Fruit fly (Drosophila melanogaster) whole organism, embryonic: ENCODE results near the gene CG34148.

ENCODE experiments used
- Awh ChIP-seq: fragments of 200-800 bp; sonication (Bioruptor generic); IDR thresholded peaks from 2 replicates; pipeline ENCODE4, ENCODE4 v1.3.6; 2022; ENCODE audit warnings: missing biosample characterization, missing genetic modification characterization
- Bdp1 ChIP-seq: fragments of 200-800 bp; sonication (Bioruptor generic); optimal IDR thresholded peaks from 3 replicates; lab custom pipeline; 2016; ENCODE audit warnings: missing biosample characterization, missing genetic modification characterization
- Bgb ChIP-seq: fragments of 200-800 bp; sonication (Bioruptor generic); IDR thresholded peaks from 2 replicates; pipeline ENCODE4 v1.3.6; 2022; ENCODE audit warnings: missing biosample characterization, missing genetic modification characterization; ENCODE audit not compliant: partially characterized antibody
- Blimp-1 ChIP-seq: fragments of 200-800 bp; sonication (Bioruptor generic); optimal IDR thresholded peaks from 3 replicates; lab custom pipeline; 2018; ENCODE audit warnings: missing biosample characterization, missing genetic modification characterization, mild to moderate bottlenecking, moderate library complexity, missing genetic modification reagents
- CG10431 ChIP-seq: fragments of 200-800 bp; sonication (Bioruptor generic); optimal IDR thresholded peaks from 3 replicates; lab custom pipeline; 2018; ENCODE audit warnings: missing biosample characterization, mild to moderate bottlenecking, missing genetic modification characterization
- CG10543 ChIP-seq: fragments of 200-800 bp; sonication (Bioruptor generic); optimal IDR thresholded peaks from 3 replicates; lab custom pipeline; 2017; ENCODE audit warnings: missing biosample characterization, mild to moderate bottlenecking, missing genetic modification characterization, moderate library complexity
- CG11456 ChIP-seq: fragments of 200-800 bp; sonication (Bioruptor generic); IDR thresholded peaks from 3 replicates; pipeline ENCODE4 v1.3.6; 2022; ENCODE audit warnings: missing biosample characterization, missing genetic modification characterization
- CG12942 ChIP-seq: fragments of 200-800 bp; sonication (Bioruptor generic); optimal IDR thresholded peaks from 3 replicates; lab custom pipeline; 2016; ENCODE audit warnings: missing biosample characterization, missing genetic modification characterization
- CG13624 ChIP-seq: fragments of 200-800 bp; sonication (Bioruptor generic); optimal IDR thresholded peaks from 2 replicates; lab custom pipeline; 2016; ENCODE audit warnings: missing biosample characterization, missing genetic modification characterization
- CG16863 ChIP-seq: fragments of 200-800 bp; sonication (Bioruptor generic); optimal IDR thresholded peaks from 3 replicates; lab custom pipeline; 2016; ENCODE audit warnings: missing biosample characterization, missing genetic modification characterization
- CG2129 ChIP-seq: fragments of 200-800 bp; sonication (Bioruptor generic); IDR thresholded peaks from 2 replicates; pipeline ENCODE4 v1.3.6; 2022; ENCODE audit warnings: missing biosample characterization, missing genetic modification characterization; ENCODE audit not compliant: partially characterized antibody
- CG3065 ChIP-seq: fragments of 200-800 bp; sonication (Bioruptor generic); optimal IDR thresholded peaks from 2 replicates; lab custom pipeline; 2016; ENCODE audit warnings: missing biosample characterization, missing genetic modification characterization
- CG31441 ChIP-seq: fragments of 200-800 bp; sonication (Bioruptor generic); IDR thresholded peaks from 2 replicates; pipeline ENCODE4 v1.3.6; 2022; ENCODE audit warnings: missing biosample characterization, missing genetic modification characterization
- CG4360 ChIP-seq: fragments of 200-800 bp; sonication (Bioruptor generic); IDR thresholded peaks from 2 replicates; pipeline ENCODE4 v1.3.6; 2022; ENCODE audit warnings: missing biosample characterization, missing genetic modification characterization
- CG4424 ChIP-seq: fragments of 200-800 bp; sonication (Bioruptor generic); optimal IDR thresholded peaks from 3 replicates; lab custom pipeline; 2016; ENCODE audit warnings: missing biosample characterization, missing genetic modification characterization
- CG7745 ChIP-seq: fragments of 200-800 bp; sonication (Bioruptor generic); optimal IDR thresholded peaks from 2 replicates; lab custom pipeline; 2018; ENCODE audit warnings: missing biosample characterization, mild to moderate bottlenecking, missing genetic modification characterization, moderate library complexity
- CG8478 ChIP-seq: fragments of >200 bp; optimal IDR thresholded peaks from 2 replicates; lab custom pipeline; 2018
- Chrac-16 ChIP-seq: fragments of 200-800 bp; sonication (Bioruptor generic); optimal IDR thresholded peaks from 3 replicates; lab custom pipeline; 2016; ENCODE audit warnings: missing biosample characterization, missing genetic modification characterization
- Dbx ChIP-seq: fragments of 200-800 bp; sonication (Bioruptor generic); IDR thresholded peaks from 3 replicates; pipeline ENCODE4 v1.3.6; 2022; ENCODE audit warnings: missing biosample characterization, missing genetic modification characterization
- Dll ChIP-seq: fragments of 200-800 bp; sonication (Bioruptor generic); IDR thresholded peaks from 4 replicates; pipeline ENCODE4 v1.3.6; 2022; ENCODE audit warnings: missing biosample characterization, missing genetic modification characterization; ENCODE audit not compliant: partially characterized antibody
- Ets65A ChIP-seq: fragments of 200-800 bp; sonication (Bioruptor generic); peaks from one replicate; lab custom pipeline; 2016; ENCODE audit warnings: missing biosample characterization, missing genetic modification characterization
- Fer2 ChIP-seq: fragments of 200-800 bp; sonication (Bioruptor generic); optimal IDR thresholded peaks from 2 replicates; lab custom pipeline; 2018; ENCODE audit warnings: missing biosample characterization, mild to moderate bottlenecking, missing genetic modification characterization, moderate library complexity
- HLH4C ChIP-seq: fragments of 200-800 bp; sonication (Bioruptor generic); IDR thresholded peaks from 3 replicates; pipeline ENCODE4 v1.3.6; 2022; ENCODE audit warnings: missing biosample characterization, missing genetic modification characterization; ENCODE audit not compliant: partially characterized antibody
- Hmr ChIP-seq: fragments of 200-800 bp; sonication (Bioruptor generic); optimal IDR thresholded peaks from 3 replicates; lab custom pipeline; 2017; ENCODE audit warnings: mild to moderate bottlenecking, missing biosample characterization, missing genetic modification reagents, missing genetic modification characterization
- Kr ChIP-seq: fragments of 200-800 bp; sonication (Bioruptor generic); optimal IDR thresholded peaks from 2 replicates; lab custom pipeline; 2017; ENCODE audit warnings: missing biosample characterization, mild to moderate bottlenecking, missing genetic modification characterization
- Max ChIP-seq: fragments of 200-800 bp; sonication (Bioruptor generic); optimal IDR thresholded peaks from 2 replicates; lab custom pipeline; 2016; ENCODE audit warnings: missing biosample characterization, mild to moderate bottlenecking, missing genetic modification characterization
- Med ChIP-seq: fragments of 200-800 bp; sonication (Bioruptor generic); peaks from one replicate; lab custom pipeline; 2016; ENCODE audit warnings: missing biosample characterization, missing genetic modification characterization, mild to moderate bottlenecking, inconsistent platforms, moderate library complexity
- Mrtf ChIP-seq: fragments of 200-800 bp; sonication (Bioruptor generic); IDR thresholded peaks from 3 replicates; pipeline ENCODE4 v1.3.6; 2022; ENCODE audit warnings: missing biosample characterization, missing genetic modification characterization
- NC2β ChIP-seq: fragments of 200-800 bp; sonication (Bioruptor generic); optimal IDR thresholded peaks from 2 replicates; lab custom pipeline; 2016; ENCODE audit warnings: missing biosample characterization, missing genetic modification characterization
- PHDP ChIP-seq: fragments of 200-800 bp; sonication (Bioruptor generic); optimal IDR thresholded peaks from 3 replicates; lab custom pipeline; 2018; ENCODE audit warnings: missing biosample characterization, mild to moderate bottlenecking, missing genetic modification characterization, moderate library complexity
- Stat92E ChIP-seq, 3 experiments: fragments of >200 bp in 2 of 3; fragments of 200-800 bp in 1 of 3; sonication (Bioruptor generic) in 1 of 3; optimal IDR thresholded peaks; 2 replicates each; lab custom pipeline; 2017 to 2019; ENCODE audit warnings: missing biosample characterization in 3 of 3, missing genetic modification characterization in 3 of 3, mild to moderate bottlenecking in 1 of 3, moderate library complexity in 1 of 3
- aop ChIP-seq: fragments of 200-800 bp; sonication (Bioruptor generic); IDR thresholded peaks from 2 replicates; pipeline ENCODE4 v1.3.6; 2022; ENCODE audit warnings: missing biosample characterization, missing genetic modification characterization
- chn ChIP-seq: fragments of 200-800 bp; sonication (Bioruptor generic); optimal IDR thresholded peaks from 2 replicates; lab custom pipeline; 2016; ENCODE audit warnings: missing biosample characterization, missing genetic modification characterization
- danr ChIP-seq: fragments of 200-800 bp; sonication (Bioruptor generic); IDR thresholded peaks from 2 replicates; pipeline ENCODE4 v1.3.6; 2022; ENCODE audit warnings: missing biosample characterization, missing genetic modification characterization
- dmrt99B ChIP-seq: fragments of 200-800 bp; sonication (Bioruptor generic); optimal IDR thresholded peaks from 2 replicates; lab custom pipeline; 2018; ENCODE audit warnings: missing biosample characterization, mild to moderate bottlenecking, missing genetic modification characterization, moderate library complexity
- en ChIP-seq: fragments of 200-800 bp; sonication (Bioruptor generic); optimal IDR thresholded peaks from 2 replicates; lab custom pipeline; 2016; ENCODE audit warnings: missing biosample characterization, missing genetic modification characterization
- fd3F ChIP-seq: fragments of 200-800 bp; sonication (Bioruptor generic); optimal IDR thresholded peaks from 2 replicates; lab custom pipeline; 2018; ENCODE audit warnings: missing biosample characterization, mild to moderate bottlenecking, missing genetic modification characterization, moderate library complexity
- fd96Cb ChIP-seq: fragments of 200-800 bp; sonication (Bioruptor generic); optimal IDR thresholded peaks from 2 replicates; lab custom pipeline; 2018; ENCODE audit warnings: missing biosample characterization, mild to moderate bottlenecking, missing genetic modification characterization, moderate library complexity
- her ChIP-seq: fragments of 200-800 bp; sonication (Bioruptor generic); optimal IDR thresholded peaks from 2 replicates; lab custom pipeline; 2016; ENCODE audit warnings: missing biosample characterization, missing genetic modification characterization
- lola ChIP-seq, 3 experiments: fragments of >200 bp in 2 of 3; fragments of 200-800 bp in 1 of 3; sonication (Bioruptor generic) in 1 of 3; optimal IDR thresholded peaks; 2 replicates each; lab custom pipeline; 2017 to 2019; ENCODE audit warnings: missing biosample characterization in 3 of 3, missing genetic modification characterization in 3 of 3, mild to moderate bottlenecking in 1 of 3, moderate library complexity in 1 of 3
- luna ChIP-seq: fragments of 200-800 bp; sonication (Bioruptor generic); optimal IDR thresholded peaks from 2 replicates; lab custom pipeline; 2016; ENCODE audit warnings: missing biosample characterization, missing genetic modification characterization
- pros ChIP-seq: fragments of 200-800 bp; sonication (Bioruptor generic); optimal IDR thresholded peaks from 3 replicates; lab custom pipeline; 2019; ENCODE audit warnings: missing biosample characterization, mild to moderate bottlenecking, missing genetic modification characterization, moderate library complexity
- run ChIP-seq: fragments of 200-800 bp; sonication (Bioruptor generic); optimal IDR thresholded peaks from 3 replicates; lab custom pipeline; 2018; ENCODE audit warnings: missing biosample characterization, mild to moderate bottlenecking, missing genetic modification characterization
- sens ChIP-seq: fragments of 200-800 bp; sonication (Bioruptor generic); peaks from one replicate; lab custom pipeline; 2016; ENCODE audit warnings: missing biosample characterization, missing genetic modification characterization
- sisA ChIP-seq: fragments of 200-800 bp; sonication (Bioruptor generic); IDR thresholded peaks from 2 replicates; pipeline ENCODE4 v1.3.6; 2022; ENCODE audit warnings: missing biosample characterization, missing genetic modification characterization
- stwl ChIP-seq: fragments of 200-800 bp; sonication (Bioruptor generic); optimal IDR thresholded peaks from 3 replicates; lab custom pipeline; 2018; ENCODE audit warnings: missing biosample characterization, mild to moderate bottlenecking, missing genetic modification characterization, moderate library complexity
- trh ChIP-seq: fragments of 200-800 bp; sonication (Bioruptor generic); optimal IDR thresholded peaks from 2 replicates; lab custom pipeline; 2016; ENCODE audit warnings: missing biosample characterization, missing genetic modification characterization
- vnd ChIP-seq: fragments of 200-800 bp; sonication (Bioruptor generic); IDR thresholded peaks from 3 replicates; pipeline ENCODE4 v1.3.6; 2022; ENCODE audit warnings: missing biosample characterization, missing genetic modification characterization; ENCODE audit not compliant: partially characterized antibody

CG34148 gene

dm6 chr3R:21856098-21856872 lies 22.2 kb downstream of the CG34148 start, which contains the start of gene glec (continued):
- TF ChIP-seq Bdp1 (GFP tag; lab: Kevin White, UChicago) (no peak), CG3065 (GFP tag; lab: Kevin White, UChicago) (no peak), HLH4C (peak; percentile 51), CG2129 (GFP tag; lab: Robert Waterston, UW) (no peak), Bgb (GFP tag; lab: Robert Waterston, UW) (peak; percentile 73), Awh (GFP tag; lab: Robert Waterston, UW) (peak; percentile 5; the same call in 1 of the 2 replicates), Dbx (GFP tag; lab: Robert Waterston, UW) (peak; percentile 63; the same call in 1 of the 3 replicates), Kr (GFP tag; lab: Kevin White, UChicago) (no peak), CG31441 (peak; percentile 28; the same call in 1 of the 2 replicates), CG7745 (tag; lab: Kevin White, UChicago) (no peak), pros (peak; percentile 8), Blimp-1 (peak; percentile 99), vnd (peak; percentile 17; the same call in 1 of the 3 replicates), lola (GFP tag; optimal IDR thresholded peaks at IDR 0.05; lab: Kevin White, UChicago) (peak in 1 of 3 experiments; percentile 48), trh (GFP tag; lab: Kevin White, UChicago) (peak; percentile 7), Fer2 (no peak), luna (GFP tag; lab: Kevin White, UChicago) (no peak), danr (GFP tag; lab: Robert Waterston, UW) (no peak), aop (GFP tag; lab: Robert Waterston, UW) (no peak), CG10431 (GFP tag; lab: Kevin White, UChicago) (no peak), stwl (tag; lab: Kevin White, UChicago) (peak; percentile 70), sens (peak; percentile 88), CG12942 (GFP tag; lab: Kevin White, UChicago) (peak; percentile 16), en (no peak), Med (GFP tag; lab: Kevin White, UChicago) (peak; percentile 93), sisA (no peak), CG8478 (no peak), Max (GFP tag; lab: Kevin White, UChicago) (peak; percentile 19), fd96Cb (tag; lab: Kevin White, UChicago) (no peak), Mrtf (GFP tag; lab: Robert Waterston, UW) (no peak), CG10543 (GFP tag; lab: Kevin White, UChicago) (peak; percentile 10), Ets65A (GFP tag; lab: Kevin White, UChicago) (peak; percentile 76), Chrac-16 (GFP tag; lab: Kevin White, UChicago) (peak; percentile 46), her (GFP tag; lab: Kevin White, UChicago) (peak; percentile 61), CG13624 (GFP tag; lab: Kevin White, UChicago) (peak; percentile 53), Stat92E (GFP tag; optimal IDR thresholded peaks at IDR 0.05; lab: Kevin White, UChicago) (peak in 1 of 3 experiments; percentile 79), CG4424 (GFP tag; lab: Kevin White, UChicago) (no peak), PHDP (tag; lab: Kevin White, UChicago) (peak; percentile 16), dmrt99B (tag; lab: Kevin White, UChicago) (peak; percentile 21), Dll (GFP tag; lab: Robert Waterston, UW) (no peak), chn (peak; percentile 8), CG4360 (GFP tag; lab: Robert Waterston, UW) (peak; percentile 60; the same call in 1 of the 2 replicates), CG16863 (GFP tag; lab: Kevin White, UChicago) (no peak), NC2β (GFP tag; lab: Kevin White, UChicago) (peak; percentile 87), Hmr (GFP tag; lab: Kevin White, UChicago) (peak; percentile 61), run (tag; lab: Kevin White, UChicago) (no peak), fd3F (no peak), CG11456 (GFP tag; lab: Robert Waterston, UW) (0 out of 3 replicates have a peak, but pooled peaks have one; percentile 37)
